Worm (Caenorhabditis elegans): ENCODE measurements around the gene F59A7.14.

ce11 chrV:2066780-2067179, 48.0 kb downstream of the F59A7.14 start, which contains the start of gene nhr-86:
- TF ChIP-seq hmbx-1 (tag; optimal IDR thresholded peaks at IDR 0.05) (no peak), tra-4 (tag; optimal IDR thresholded peaks at IDR 0.05) (no peak)
